Fruit fly (Drosophila melanogaster): ENCODE results near the gene Grx3.

The Grx3 gene

dm6 chr2L:13387255-13387654 lies 21.0 kb downstream of the Grx3 start, which contains the start of the genes Ing5 and CG7099 (continued):
- TF ChIP-seq Drgx (GFP tag; IDR thresholded peaks at IDR 0.05) (peak; percentile 88), CG12769 (tag; optimal IDR thresholded peaks at IDR 0.05) (no peak), eve (GFP tag; optimal IDR thresholded peaks at IDR 0.05) (no peak), aop (GFP tag; IDR thresholded peaks at IDR 0.05) (peak; percentile 87), NfI (GFP tag; optimal IDR thresholded peaks at IDR 0.05) (peak; percentile 97), danr (GFP tag; IDR thresholded peaks at IDR 0.05) (peak; percentile 90), CG12071 (GFP tag; optimal IDR thresholded peaks at IDR 0.05) (no peak), zf30C (GFP tag; optimal IDR thresholded peaks at IDR 0.05) (no peak), H15 (GFP tag; IDR thresholded peaks at IDR 0.05) (peak; percentile 97), B-H2 (GFP tag; optimal IDR thresholded peaks at IDR 0.05) (peak; percentile 96), Deaf1 (tag; optimal IDR thresholded peaks at IDR 0.05) (no peak), CG7372 (GFP tag; IDR thresholded peaks at IDR 0.05) (peak; percentile 96), zen2 (GFP tag; IDR thresholded peaks at IDR 0.05; ENCODE audit: partially characterized antibody) (no peak; the same call in 2 of the 3 replicates), PHDP (tag; optimal IDR thresholded peaks at IDR 0.05) (peak; percentile 96), bab2 (GFP tag; optimal IDR thresholded peaks at IDR 0.05) (peak; percentile 94), Asciz (GFP tag; optimal IDR thresholded peaks at IDR 0.05) (peak; percentile 90), ssp (GFP tag; IDR thresholded peaks at IDR 0.05) (peak; percentile 91), CG10565 (GFP tag; optimal IDR thresholded peaks at IDR 0.05) (peak; percentile 61), Hr39 (optimal IDR thresholded peaks at IDR 0.05) (no peak), salm (tag; optimal IDR thresholded peaks at IDR 0.05) (peak; percentile 91), z (GFP tag; IDR thresholded peaks at IDR 0.05) (peak; percentile 49; the same call in 1 of the 3 replicates), jigr1 (GFP tag; IDR thresholded peaks at IDR 0.05) (peak; percentile 94), CG9437 (GFP tag; optimal IDR thresholded peaks at IDR 0.05) (peak; percentile 86), CG7786 (GFP tag; optimal IDR thresholded peaks at IDR 0.05) (peak; percentile 86), CG13296 (GFP tag; optimal IDR thresholded peaks at IDR 0.05) (peak; percentile 94), gcm2 (GFP tag; optimal IDR thresholded peaks at IDR 0.05) (peak; percentile 91), E2f1 (GFP tag; IDR thresholded peaks at IDR 0.05) (peak; percentile 96), CG3065 (GFP tag; optimal IDR thresholded peaks at IDR 0.05) (peak; percentile 95), CG30020 (tag; optimal IDR thresholded peaks at IDR 0.05) (peak; percentile 87), CG42726 (GFP tag; IDR thresholded peaks at IDR 0.05; ENCODE audit: partially characterized antibody) (0 out of 2 replicates have a peak, but pooled peaks have one; percentile 48), CG2875 (GFP tag; optimal IDR thresholded peaks at IDR 0.05) (peak; percentile 88), CG18476 (GFP tag; optimal IDR thresholded peaks at IDR 0.05) (peak; percentile 95), CG15073 (GFP tag; optimal IDR thresholded peaks at IDR 0.05) (peak; percentile 81), Gsc (GFP tag; IDR thresholded peaks at IDR 0.05) (peak; percentile 79), CG17328 (GFP tag; IDR thresholded peaks at IDR 0.05) (peak; percentile 96), CG2712 (tag; optimal IDR thresholded peaks at IDR 0.05) (peak; percentile 97), toy (GFP tag; IDR thresholded peaks at IDR 0.05) (peak; percentile 87), maf-S (GFP tag; optimal IDR thresholded peaks at IDR 0.05) (peak; percentile 91), Dbx (GFP tag; IDR thresholded peaks at IDR 0.05) (peak; percentile 96), tx (GFP tag; optimal IDR thresholded peaks at IDR 0.05) (peak; percentile 88), CG16863 (GFP tag; optimal IDR thresholded peaks at IDR 0.05) (peak; percentile 87), CG10267 (tag; optimal IDR thresholded peaks at IDR 0.05) (peak; percentile 91), CoRest (tag; optimal IDR thresholded peaks at IDR 0.05) (peak; percentile 98), odd (GFP tag; optimal IDR thresholded peaks at IDR 0.05) (peak; percentile 85), inv (GFP tag; IDR thresholded peaks at IDR 0.05; ENCODE audit: partially characterized antibody) (peak; percentile 56), MBD-R2 (GFP tag; IDR thresholded peaks at IDR 0.05) (peak; percentile 99), CG5245 (GFP tag; optimal IDR thresholded peaks at IDR 0.05) (peak; percentile 95), Adf1 (GFP tag; IDR thresholded peaks at IDR 0.05) (peak; percentile 72), C15 (GFP tag; IDR thresholded peaks at IDR 0.05) (peak; percentile 94), CG8290 (GFP tag; optimal IDR thresholded peaks at IDR 0.05) (peak; percentile 96), CG8290 (tag; optimal IDR thresholded peaks at IDR 0.05) (peak in 1 of 2 experiments; percentile 92), lmd (GFP tag; IDR thresholded peaks at IDR 0.05) (peak; percentile 96)
